Worm (Caenorhabditis elegans): ENCODE results near the gene nhr-222.

Gene nhr-222

ce11 chrV:3588223-3588622, 45.0 kb upstream of the nhr-222 start (continued):
- peak; percentile 62 for TF ChIP-seq D2030.7 (GFP tag; IDR thresholded peaks at IDR 0.05)
- TF ChIP-seq nhr-27 (tag; optimal IDR thresholded peaks at IDR 0.05) = no peak
- no peak for TF ChIP-seq lin-40 (tag; optimal IDR thresholded peaks at IDR 0.05)
- TF ChIP-seq atf-7 (tag; optimal IDR thresholded peaks at IDR 0.05) = no peak
- 0 out of 2 replicates have a peak, but pooled peaks have one; percentile 10 for TF ChIP-seq cebp-2 (GFP tag; IDR thresholded peaks at IDR 0.05)
- no peak for TF ChIP-seq egrh-3 (GFP tag; IDR thresholded peaks at IDR 0.05)
- TF ChIP-seq zfh-2 (GFP tag; conservative IDR thresholded peaks at IDR 0.05) = no peak
- TF ChIP-seq attf-5 (GFP tag; optimal IDR thresholded peaks at IDR 0.05) = no peak
- TF ChIP-seq T07F8.4 (tag; optimal IDR thresholded peaks at IDR 0.05) = no peak
- TF ChIP-seq ztf-26 (tag; optimal IDR thresholded peaks at IDR 0.05) = no peak
- TF ChIP-seq ceh-27 (GFP tag; optimal IDR thresholded peaks at IDR 0.05) = no peak
- TF ChIP-seq snpc-1.3 (tag; optimal IDR thresholded peaks at IDR 0.05; ENCODE audit: insufficient read depth) = peak; percentile 10
- no peak for TF ChIP-seq mxl-1 (tag; optimal IDR thresholded peaks at IDR 0.05)
- TF ChIP-seq hsf-1 (GFP tag; IDR thresholded peaks at IDR 0.05) = no peak
- TF ChIP-seq nhr-90 (tag; optimal IDR thresholded peaks at IDR 0.05) = peak; percentile 28
- TF ChIP-seq ztf-25 (GFP tag; IDR thresholded peaks at IDR 0.05) = peak; percentile 69; the same call in 1 of the 2 replicates
- TF ChIP-seq die-1 (tag; optimal IDR thresholded peaks at IDR 0.05) = no peak
- no peak for TF ChIP-seq ceh-79 (tag; optimal IDR thresholded peaks at IDR 0.05)
- TF ChIP-seq tbx-9 (tag; optimal IDR thresholded peaks at IDR 0.05; ENCODE audit: borderline replicate concordance) = no peak
- no peak for TF ChIP-seq F39B2.1 (GFP tag; IDR thresholded peaks at IDR 0.05)
- TF ChIP-seq let-607 (tag; optimal IDR thresholded peaks at IDR 0.05) = no peak
- TF ChIP-seq rpc-1 (optimal IDR thresholded peaks at IDR 0.05) = peak; percentile 60
- peak; percentile 75 for TF ChIP-seq rpc-1 (tag; optimal IDR thresholded peaks at IDR 0.05)
- 0 out of 2 replicates have a peak, but pooled peaks have one; percentile 20 for TF ChIP-seq Y56A3A.18 (GFP tag; IDR thresholded peaks at IDR 0.05)
- TF ChIP-seq nhr-80 (tag; optimal IDR thresholded peaks at IDR 0.05) = no peak
- TF ChIP-seq nhr-179 (tag; optimal IDR thresholded peaks at IDR 0.05) = no peak
- no peak for TF ChIP-seq him-1 (tag; optimal IDR thresholded peaks at IDR 0.05)
- no peak for TF ChIP-seq sptf-2 (GFP tag; optimal IDR thresholded peaks at IDR 0.05)
- peak; percentile 10 for TF ChIP-seq lin-54 (GFP tag; optimal IDR thresholded peaks at IDR 0.05)
- 0 out of 2 replicates have a peak, but pooled peaks have one; percentile 38 for TF ChIP-seq C17E4.6 (GFP tag; IDR thresholded peaks at IDR 0.05)
- no peak for TF ChIP-seq hlh-26 (GFP tag; conservative IDR thresholded peaks at IDR 0.05)
- no peak for TF ChIP-seq ztf-3 (GFP tag; optimal IDR thresholded peaks at IDR 0.05)
- no peak for TF ChIP-seq hrde-1 (tag; optimal IDR thresholded peaks at IDR 0.05; ENCODE audit: borderline replicate concordance)
- peak; percentile 37; the same call in 1 of the 2 replicates for TF ChIP-seq madf-6 (GFP tag; IDR thresholded peaks at IDR 0.05)
- TF ChIP-seq Y95B8A.8 (GFP tag; IDR thresholded peaks at IDR 0.05) = no peak
- peak; percentile 86 for TF ChIP-seq tbp1 (GFP tag; optimal IDR thresholded peaks at IDR 0.05)
- TF ChIP-seq xnd-1 (tag; optimal IDR thresholded peaks at IDR 0.05) = no peak
- TF ChIP-seq aptf-2 (GFP tag; conservative IDR thresholded peaks at IDR 0.05) = no peak
- TF ChIP-seq let-526 (GFP tag; IDR thresholded peaks at IDR 0.05) = no peak
- TF ChIP-seq pha-4 (tag; optimal IDR thresholded peaks at IDR 0.05) = no peak
- no peak for TF ChIP-seq ceh-91 (GFP tag; IDR thresholded peaks at IDR 0.05)
- no peak for TF ChIP-seq lsy-27 (tag; optimal IDR thresholded peaks at IDR 0.05; ENCODE audit: borderline replicate concordance, insufficient read depth)
- TF ChIP-seq mes-4 (tag; optimal IDR thresholded peaks at IDR 0.05) = no peak
- TF ChIP-seq rcor-1 (GFP tag; IDR thresholded peaks at IDR 0.05) = no peak
